Worm (Caenorhabditis elegans) whole organism, L1 larva: ENCODE measurements around the gene T13C5.2.

Source experiments
- C04F5.9 ChIP-seq: sonication (generic microtip); optimal IDR thresholded peaks from 2 replicates; lab custom pipeline; 2016; ENCODE audit warnings: missing genetic modification characterization, missing compliant biosample characterization
- ces-1 ChIP-seq: fragments of 150-350 bp; optimal IDR thresholded peaks from 2 replicates; lab custom pipeline; 2014; ENCODE audit warnings: missing biosample characterization, missing genetic modification reagents, missing genetic modification characterization
- egl-13 ChIP-seq: sonication (generic microtip); optimal IDR thresholded peaks from 2 replicates; lab custom pipeline; 2016; ENCODE audit warnings: missing genotype, missing genetic modification reagents, missing genetic modification characterization, missing compliant biosample characterization
- elt-2 ChIP-seq: sonication (generic microtip); optimal IDR thresholded peaks from 2 replicates; lab custom pipeline; 2016; ENCODE audit warnings: missing genetic modification characterization, mild to moderate bottlenecking, inconsistent platforms, missing compliant biosample characterization, missing genetic modification reagents
- fkh-10 ChIP-seq: sonication (generic microtip); optimal IDR thresholded peaks from 2 replicates; lab custom pipeline; 2017; ENCODE audit warnings: missing biosample characterization, missing genetic modification reagents, missing genetic modification characterization
- fkh-8 ChIP-seq: sonication (generic microtip); optimal IDR thresholded peaks from 2 replicates; lab custom pipeline; 2016; ENCODE audit warnings: mild to moderate bottlenecking, missing genetic modification characterization, missing compliant biosample characterization
- lsy-2 ChIP-seq, 2 experiments: fragments of 150-350 bp; optimal IDR thresholded peaks; 2 replicates each; lab custom pipeline; 2014; ENCODE audit warnings: missing biosample characterization in 2 of 2, missing genetic modification characterization in 2 of 2
- nhr-90 ChIP-seq: sonication (generic microtip); optimal IDR thresholded peaks from 2 replicates; lab custom pipeline; 2016; ENCODE audit warnings: mild to moderate bottlenecking, missing genetic modification characterization, missing compliant biosample characterization; ENCODE audit not compliant: poor library complexity
- pqm-1 ChIP-seq: sonication (generic microtip); optimal IDR thresholded peaks from 3 replicates; lab custom pipeline; 2017; ENCODE audit warnings: missing biosample characterization, missing genetic modification characterization
- sox-4 ChIP-seq: sonication (generic microtip); optimal IDR thresholded peaks from 2 replicates; lab custom pipeline; 2016; ENCODE audit warnings: missing genetic modification characterization, missing compliant biosample characterization
- unc-130 ChIP-seq: fragments of 150-350 bp; optimal IDR thresholded peaks from 2 replicates; lab custom pipeline; 2017; ENCODE audit warnings: missing biosample characterization, missing genetic modification characterization, inconsistent platforms
- vab-15 ChIP-seq: sonication (generic microtip); optimal IDR thresholded peaks from 2 replicates; lab custom pipeline; 2017; ENCODE audit warnings: missing genotype, mild to moderate bottlenecking, missing genetic modification characterization, missing compliant biosample characterization
- zag-1 ChIP-seq: fragments of 150-350 bp; optimal IDR thresholded peaks from 2 replicates; lab custom pipeline; 2014; ENCODE audit warnings: missing biosample characterization, missing genetic modification characterization
- ztf-11 ChIP-seq, 2 experiments: sonication (generic microtip); optimal IDR thresholded peaks; 2 replicates each; lab custom pipeline; 2016 to 2017; ENCODE audit warnings: missing genetic modification characterization in 2 of 2, missing biosample characterization in 1 of 2, missing compliant biosample characterization in 1 of 2

- TF ChIP-seq egl-13 (tag; lab: Kevin White, UChicago) (no peak), lsy-2 (tag; optimal IDR thresholded peaks at IDR 0.05; lab: Kevin White, UChicago) (no peak), elt-2 (tag; lab: Kevin White, UChicago) (no peak), pqm-1 (no peak), zag-1 (tag; lab: Kevin White, UChicago) (no peak), C04F5.9 (tag; lab: Kevin White, UChicago) (no peak), sox-4 (tag; lab: Kevin White, UChicago) (no peak), nhr-90 (tag; lab: Kevin White, UChicago) (no peak), vab-15 (tag; lab: Kevin White, UChicago) (no peak), ces-1 (GFP tag; lab: Kevin White, UChicago) (no peak), ztf-11 (tag; optimal IDR thresholded peaks at IDR 0.05; lab: Kevin White, UChicago) (no peak), fkh-8 (tag; lab: Kevin White, UChicago) (no peak), fkh-10 (no peak), unc-130 (tag; lab: Kevin White, UChicago) (no peak)
These were observed 11.2 kb upstream of the T13C5.2 start, which contains the start of gene T25B2.1 for ce11 chrX:6173656-6174055.
